Worm (Caenorhabditis elegans): Measurements from ENCODE around the gene rsp-8.

- no peak for TF ChIP-seq unc-39 (tag; optimal IDR thresholded peaks at IDR 0.05)
- no peak for TF ChIP-seq nhr-11 (tag; optimal IDR thresholded peaks at IDR 0.05)
- TF ChIP-seq lsy-2 (tag; optimal IDR thresholded peaks at IDR 0.05) = no peak
Observed at ce11 chrIII:11816523-11817003, 9.7 kb upstream of the rsp-8 start, which contains the start of gene C18D11.1.

Measured in whole organism, L2 larva.